Fruit fly (Drosophila melanogaster): ENCODE measurements around the gene Ufl1.

Ufl1 gene

DNA sequence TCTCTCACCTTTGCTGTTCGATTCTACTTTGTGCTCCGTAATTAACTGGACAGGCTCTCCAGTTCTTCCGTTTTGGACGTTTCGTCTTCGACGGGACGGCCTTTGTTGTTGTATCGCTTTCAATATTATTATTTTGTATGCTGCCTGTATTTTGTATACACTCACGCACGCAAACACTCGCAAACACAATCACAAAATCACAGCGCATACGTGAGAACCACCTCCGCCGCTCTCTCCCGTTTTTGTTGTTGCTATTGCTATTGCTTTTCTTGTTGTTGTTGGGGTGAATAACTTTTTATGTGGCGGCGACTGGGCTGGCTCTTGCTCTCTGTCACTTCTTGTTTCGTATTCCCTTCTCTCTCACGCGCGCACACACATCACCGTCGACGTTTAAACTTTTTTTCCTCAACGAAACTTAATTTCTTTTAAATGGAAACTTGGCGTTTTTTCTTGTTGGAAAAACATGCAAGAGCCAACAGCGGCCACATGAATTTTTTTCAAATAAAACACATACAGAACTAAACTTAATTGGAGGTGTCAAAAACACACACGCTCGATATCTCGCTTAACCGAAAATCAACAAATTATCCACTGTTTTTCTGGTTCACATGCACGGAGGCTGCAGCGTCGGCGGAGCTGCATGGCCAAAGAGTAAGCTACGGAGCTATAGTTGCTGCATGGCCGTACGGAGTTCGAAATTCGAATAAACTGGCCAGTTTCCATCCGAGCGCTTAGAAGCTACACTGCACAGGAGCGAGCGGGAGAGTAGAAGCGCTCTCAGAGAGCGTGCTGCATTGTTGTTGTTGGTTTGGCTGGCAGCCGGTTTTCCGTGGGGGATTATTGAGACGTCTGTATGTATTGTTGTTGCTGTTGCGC is 33.7 kb upstream of the Ufl1 start:
- no peak for TF ChIP-seq CG32264 (GFP tag; optimal IDR thresholded peaks at IDR 0.05)
- peak; percentile 83 for TF ChIP-seq psq (GFP tag; optimal IDR thresholded peaks at IDR 0.05)
- TF ChIP-seq rgr (GFP tag; optimal IDR thresholded peaks at IDR 0.05): no peak
- peak; percentile 0 for TF ChIP-seq CG9705 (GFP tag; optimal IDR thresholded peaks at IDR 0.05)
- TF ChIP-seq jim (GFP tag; optimal IDR thresholded peaks at IDR 0.05): no peak
- no peak for TF ChIP-seq Dfd (GFP tag; optimal IDR thresholded peaks at IDR 0.05)
- no peak for TF ChIP-seq Myc (optimal IDR thresholded peaks at IDR 0.05)
- TF ChIP-seq pan (optimal IDR thresholded peaks at IDR 0.05): no peak
- TF ChIP-seq lola (GFP tag; optimal IDR thresholded peaks at IDR 0.05): no peak
- no peak for TF ChIP-seq Hr78 (GFP tag; optimal IDR thresholded peaks at IDR 0.05)
- TF ChIP-seq woc (GFP tag; optimal IDR thresholded peaks at IDR 0.05): no peak
- no peak for TF ChIP-seq GATAd (GFP tag; optimal IDR thresholded peaks at IDR 0.05)
- no peak for TF ChIP-seq Hr83 (GFP tag; optimal IDR thresholded peaks at IDR 0.05; ENCODE audit: poor library complexity, severe bottlenecking)
- no peak for TF ChIP-seq Mio (GFP tag; optimal IDR thresholded peaks at IDR 0.05)
- TF ChIP-seq Dif (GFP tag; optimal IDR thresholded peaks at IDR 0.05; ENCODE audit: partially characterized antibody): peak; percentile 98
- no peak for TF ChIP-seq Jra (GFP tag; optimal IDR thresholded peaks at IDR 0.05)
- TF ChIP-seq OdsH (GFP tag; optimal IDR thresholded peaks at IDR 0.05): peak; percentile 8
- no peak for TF ChIP-seq HLH106 (tag; optimal IDR thresholded peaks at IDR 0.05)
- TF ChIP-seq foxo (GFP tag; optimal IDR thresholded peaks at IDR 0.05): peak in 1 of 2 experiments; percentile 25
- TF ChIP-seq fru (GFP tag; optimal IDR thresholded peaks at IDR 0.05): peak; percentile 35
- TF ChIP-seq usp (GFP tag; optimal IDR thresholded peaks at IDR 0.05): no peak
- TF ChIP-seq dl (GFP tag; optimal IDR thresholded peaks at IDR 0.05; ENCODE audit: insufficient read depth in 1 of 2, partially characterized antibody in 2 of 2): peak; percentile 95 to 96
- no peak for TF ChIP-seq tai (GFP tag; optimal IDR thresholded peaks at IDR 0.05)
- TF ChIP-seq h (GFP tag; optimal IDR thresholded peaks at IDR 0.05): peak; percentile 25
- TF ChIP-seq dsf (GFP tag; optimal IDR thresholded peaks at IDR 0.05; ENCODE audit: borderline replicate concordance): no peak
- peak; percentile 63 for TF ChIP-seq sage (GFP tag; optimal IDR thresholded peaks at IDR 0.05)
- TF ChIP-seq CrebA (GFP tag; optimal IDR thresholded peaks at IDR 0.05; ENCODE audit: borderline replicate concordance): no peak
- no peak for TF ChIP-seq sv (GFP tag; optimal IDR thresholded peaks at IDR 0.05)
- TF ChIP-seq Sp1 (GFP tag; optimal IDR thresholded peaks at IDR 0.05): no peak
- no peak for TF ChIP-seq Abd-B (GFP tag; optimal IDR thresholded peaks at IDR 0.05)
- TF ChIP-seq br (GFP tag; optimal IDR thresholded peaks at IDR 0.05): peak; percentile 20
- TF ChIP-seq N (GFP tag; optimal IDR thresholded peaks at IDR 0.05): peak; percentile 2
- no peak for TF ChIP-seq dmrt93B (GFP tag; optimal IDR thresholded peaks at IDR 0.05)
- peak; percentile 93 for TF ChIP-seq Vsx2 (GFP tag; optimal IDR thresholded peaks at IDR 0.05; ENCODE audit: partially characterized antibody)
- TF ChIP-seq brk (GFP tag; optimal IDR thresholded peaks at IDR 0.05): no peak
- TF ChIP-seq Hnf4 (GFP tag; optimal IDR thresholded peaks at IDR 0.05): peak; percentile 42
- peak; percentile 31 for TF ChIP-seq ey (GFP tag; optimal IDR thresholded peaks at IDR 0.05)
- TF ChIP-seq Rel (GFP tag; optimal IDR thresholded peaks at IDR 0.05): no peak
- peak; percentile 81 for TF ChIP-seq Rel (tag; optimal IDR thresholded peaks at IDR 0.05)

DNA sequence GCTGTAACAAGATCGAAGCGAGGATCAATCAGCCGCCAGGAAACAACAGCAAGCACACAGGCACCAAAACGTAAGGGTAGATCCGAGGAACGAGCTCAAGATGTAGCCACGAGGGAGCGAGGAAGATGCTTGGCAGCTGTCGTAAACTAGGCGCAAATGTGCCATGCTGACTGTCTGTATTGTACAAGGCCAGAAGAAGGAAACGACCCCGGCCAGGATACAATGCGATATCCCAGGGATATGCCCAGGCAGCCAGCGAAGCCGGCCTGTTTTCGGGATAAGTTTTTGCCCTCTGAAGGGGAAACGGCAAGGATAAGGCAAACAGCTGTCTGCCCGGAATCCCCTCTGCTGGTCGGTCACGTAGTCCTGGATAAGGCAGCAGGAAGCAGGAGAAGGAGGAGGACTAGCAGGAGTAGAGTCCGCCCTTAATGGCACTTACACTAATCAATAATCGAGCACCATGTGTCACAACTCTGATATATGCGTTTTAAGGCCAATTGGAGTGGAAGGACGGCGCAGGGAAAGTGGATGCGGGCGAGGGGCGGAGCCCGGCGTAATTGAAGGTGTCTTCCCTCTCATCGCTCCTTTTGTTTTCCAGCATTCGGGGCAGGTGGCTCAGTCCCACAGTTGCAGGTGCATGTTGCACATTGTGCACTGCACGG is 31.4 kb upstream of the Ufl1 start:
- TF ChIP-seq Mio (GFP tag; optimal IDR thresholded peaks at IDR 0.05) (no peak), woc (GFP tag; optimal IDR thresholded peaks at IDR 0.05) (no peak), Vsx2 (GFP tag; optimal IDR thresholded peaks at IDR 0.05; ENCODE audit: partially characterized antibody) (no peak), Myc (optimal IDR thresholded peaks at IDR 0.05) (no peak), usp (GFP tag; optimal IDR thresholded peaks at IDR 0.05) (no peak), OdsH (GFP tag; optimal IDR thresholded peaks at IDR 0.05) (no peak), tai (GFP tag; optimal IDR thresholded peaks at IDR 0.05) (no peak), Sp1 (GFP tag; optimal IDR thresholded peaks at IDR 0.05) (no peak), psq (GFP tag; optimal IDR thresholded peaks at IDR 0.05) (no peak), h (GFP tag; optimal IDR thresholded peaks at IDR 0.05) (no peak), foxo (GFP tag; optimal IDR thresholded peaks at IDR 0.05) (no peak), dmrt93B (GFP tag; optimal IDR thresholded peaks at IDR 0.05) (no peak), dsf (GFP tag; optimal IDR thresholded peaks at IDR 0.05; ENCODE audit: borderline replicate concordance) (no peak), Jra (GFP tag; optimal IDR thresholded peaks at IDR 0.05) (no peak), N (GFP tag; optimal IDR thresholded peaks at IDR 0.05) (no peak), Hr83 (GFP tag; optimal IDR thresholded peaks at IDR 0.05; ENCODE audit: poor library complexity, severe bottlenecking) (no peak), pan (optimal IDR thresholded peaks at IDR 0.05) (no peak), GATAd (GFP tag; optimal IDR thresholded peaks at IDR 0.05) (no peak), rgr (GFP tag; optimal IDR thresholded peaks at IDR 0.05) (no peak)

Data from whole organism, wandering third instar larva.